Fruit fly (Drosophila melanogaster): ENCODE data around the gene Adss.

The Adss gene

dm6 chr3R:20836257-20836856, 6.0 kb upstream of the Adss start (continued):
- no peak for TF ChIP-seq Sox100B (GFP tag; optimal IDR thresholded peaks at IDR 0.05)
- no peak for TF ChIP-seq CG16779 (GFP tag; IDR thresholded peaks at IDR 0.05)
- TF ChIP-seq CG9437 (GFP tag; optimal IDR thresholded peaks at IDR 0.05) = peak; percentile 37
- peak; percentile 30 for TF ChIP-seq CG7839 (tag; optimal IDR thresholded peaks at IDR 0.05)
- TF ChIP-seq grau (tag; optimal IDR thresholded peaks at IDR 0.05) = peak; percentile 50
- TF ChIP-seq usp (GFP tag; optimal IDR thresholded peaks at IDR 0.05) = no peak
- no peak for TF ChIP-seq Max (GFP tag; optimal IDR thresholded peaks at IDR 0.05)
- no peak for TF ChIP-seq sens (GFP tag)
- TF ChIP-seq CG18619 (GFP tag; optimal IDR thresholded peaks at IDR 0.05) = peak; percentile 28
- no peak for TF ChIP-seq sna (GFP tag; IDR thresholded peaks at IDR 0.05; ENCODE audit: partially characterized antibody)
- peak; percentile 21 for TF ChIP-seq CG12659 (GFP tag; optimal IDR thresholded peaks at IDR 0.05)
- peak; percentile 10 for TF ChIP-seq D19A (tag; optimal IDR thresholded peaks at IDR 0.05)
- TF ChIP-seq Rfx (GFP tag; IDR thresholded peaks at IDR 0.05) = 0 out of 2 replicates have a peak, but pooled peaks have one; percentile 5
- no peak for TF ChIP-seq vnd (GFP tag; IDR thresholded peaks at IDR 0.05; ENCODE audit: partially characterized antibody)
- no peak for TF ChIP-seq gsb-n (tag; optimal IDR thresholded peaks at IDR 0.05)
- TF ChIP-seq gem (tag; optimal IDR thresholded peaks at IDR 0.05) = peak; percentile 58
- peak; percentile 7 for TF ChIP-seq Hmr (GFP tag; optimal IDR thresholded peaks at IDR 0.05)
- TF ChIP-seq Mes4 (GFP tag; optimal IDR thresholded peaks at IDR 0.05) = no peak
- no peak for TF ChIP-seq CG32767 (GFP tag; IDR thresholded peaks at IDR 0.05)
- no peak for TF ChIP-seq tll (GFP tag; optimal IDR thresholded peaks at IDR 0.05)
- TF ChIP-seq CG34376 (GFP tag; optimal IDR thresholded peaks at IDR 0.05) = no peak
- peak; percentile 48 for TF ChIP-seq row (GFP tag; IDR thresholded peaks at IDR 0.05)
- TF ChIP-seq wek (GFP tag; optimal IDR thresholded peaks at IDR 0.05) = no peak
- peak; percentile 7 for TF ChIP-seq CG17385 (GFP tag; optimal IDR thresholded peaks at IDR 0.05)
- peak; percentile 1 for TF ChIP-seq CG1233 (GFP tag; optimal IDR thresholded peaks at IDR 0.05)
- TF ChIP-seq oc (tag; optimal IDR thresholded peaks at IDR 0.05) = no peak
- TF ChIP-seq CG11504 (tag; optimal IDR thresholded peaks at IDR 0.05) = peak; percentile 38
- no peak for TF ChIP-seq mam (GFP tag; optimal IDR thresholded peaks at IDR 0.05)
- no peak for TF ChIP-seq CG3407 (GFP tag; optimal IDR thresholded peaks at IDR 0.05)
- TF ChIP-seq peb (GFP tag; IDR thresholded peaks at IDR 0.05) = no peak
- peak in 1 of 2 experiments; percentile 51 for TF ChIP-seq Hr51 (GFP tag; optimal IDR thresholded peaks at IDR 0.05)
- no peak for TF ChIP-seq mirr (GFP tag; optimal IDR thresholded peaks at IDR 0.05)
- TF ChIP-seq CG15011 (GFP tag; optimal IDR thresholded peaks at IDR 0.05) = no peak
- TF ChIP-seq Dip2 (GFP tag; IDR thresholded peaks at IDR 0.05) = no peak
- no peak for TF ChIP-seq Adf1 (GFP tag; IDR thresholded peaks at IDR 0.05)
- peak; percentile 21 for TF ChIP-seq CG10209 (GFP tag; optimal IDR thresholded peaks at IDR 0.05)
- peak; percentile 5 for TF ChIP-seq bcd (GFP tag; optimal IDR thresholded peaks at IDR 0.05)
- TF ChIP-seq CoRest (tag; optimal IDR thresholded peaks at IDR 0.05) = peak; percentile 33
- TF ChIP-seq zf30C (GFP tag; optimal IDR thresholded peaks at IDR 0.05) = no peak
- TF ChIP-seq eve (GFP tag; optimal IDR thresholded peaks at IDR 0.05) = peak in 1 of 2 experiments; percentile 61
- no peak for TF ChIP-seq bigmax (GFP tag; optimal IDR thresholded peaks at IDR 0.05)
- TF ChIP-seq sug (tag; optimal IDR thresholded peaks at IDR 0.05) = no peak
- TF ChIP-seq ken (GFP tag; IDR thresholded peaks at IDR 0.05) = no peak
- no peak for TF ChIP-seq CG14710 (tag; optimal IDR thresholded peaks at IDR 0.05)
- TF ChIP-seq tio (GFP tag; optimal IDR thresholded peaks at IDR 0.05) = peak; percentile 9
- TF ChIP-seq Oli (tag; optimal IDR thresholded peaks at IDR 0.05) = peak; percentile 38
- no peak for TF ChIP-seq Optix (GFP tag; IDR thresholded peaks at IDR 0.05)
- TF ChIP-seq az2 (GFP tag; optimal IDR thresholded peaks at IDR 0.05) = peak; percentile 11
- 0 out of 2 replicates have a peak, but pooled peaks have one; percentile 8 for TF ChIP-seq ranshi (GFP tag; IDR thresholded peaks at IDR 0.05)
- 0 out of 2 replicates have a peak, but pooled peaks have one; percentile 5 for TF ChIP-seq CG4730 (GFP tag; IDR thresholded peaks at IDR 0.05)
